Worm (Caenorhabditis elegans) whole organism, mixed stage, embryonic: ENCODE results near the gene C02F5.5.

Experiments used
- blmp-1 ChIP-seq: fragments of 150-350 bp; optimal IDR thresholded peaks from 2 replicates; lab custom pipeline; 2014; ENCODE audit warnings: missing biosample characterization, missing genetic modification characterization
- lsy-2 ChIP-seq: fragments of 150-350 bp; optimal IDR thresholded peaks from 2 replicates; lab custom pipeline; 2014; ENCODE audit warnings: missing biosample characterization, missing genetic modification characterization
- mep-1 ChIP-seq: fragments of 150-350 bp; optimal IDR thresholded peaks from 2 replicates; lab custom pipeline; 2017; ENCODE audit warnings: missing biosample characterization, missing genetic modification reagents, missing genetic modification characterization, inconsistent platforms
- nhr-237 ChIP-seq: fragments of 150-350 bp; optimal IDR thresholded peaks from 2 replicates; lab custom pipeline; 2014; ENCODE audit warnings: missing biosample characterization, missing genetic modification characterization
- nhr-28 ChIP-seq: fragments of 150-350 bp; optimal IDR thresholded peaks from 2 replicates; lab custom pipeline; 2014; ENCODE audit warnings: missing biosample characterization, missing genetic modification characterization
- nhr-76 ChIP-seq: sonication (generic microtip); optimal IDR thresholded peaks from 2 replicates; lab custom pipeline; 2017; ENCODE audit warnings: missing biosample characterization, missing genetic modification characterization
- pha-4 ChIP-seq: fragments of 150-350 bp; optimal IDR thresholded peaks from 2 replicates; lab custom pipeline; 2018; ENCODE audit warnings: missing biosample characterization, missing genetic modification reagents, missing genetic modification characterization
- snpc-4 ChIP-seq: fragments of 150-350 bp; optimal IDR thresholded peaks from 2 replicates; lab custom pipeline; 2014; ENCODE audit warnings: missing biosample characterization, missing genetic modification characterization
- unc-62 ChIP-seq: fragments of 150-350 bp; optimal IDR thresholded peaks from 2 replicates; lab custom pipeline; 2014; ENCODE audit warnings: missing biosample characterization, missing genetic modification reagents, missing genetic modification characterization

DNA sequence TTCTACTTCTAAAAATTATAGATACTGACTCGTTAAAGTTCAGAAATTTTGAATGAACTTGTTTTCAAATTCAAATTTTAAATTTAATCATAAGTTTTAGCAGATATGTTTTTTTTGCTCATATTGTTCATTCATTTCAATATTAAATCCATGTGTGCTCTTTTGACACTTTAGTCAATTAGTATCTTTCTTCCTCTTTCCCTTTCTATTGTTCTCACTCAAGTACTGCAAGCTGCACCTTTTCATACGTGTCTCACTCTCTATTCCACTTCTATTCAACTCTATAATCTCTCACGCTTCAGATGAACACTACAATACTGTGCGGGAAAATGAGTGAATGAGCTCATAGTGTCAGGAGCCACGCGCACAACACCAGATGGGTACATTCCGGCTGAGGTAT is 18.1 kb upstream of the C02F5.5 start, which contains the start of gene C30A5.16:
- TF ChIP-seq mep-1 = no peak
- TF ChIP-seq nhr-76 (tag; lab: Kevin White, UChicago) = no peak
- no peak for TF ChIP-seq snpc-4 (tag; lab: Kevin White, UChicago)
- TF ChIP-seq nhr-28 (tag; lab: Kevin White, UChicago) = no peak
- TF ChIP-seq pha-4 (tag; lab: Kevin White, UChicago) = no peak
- no peak for TF ChIP-seq lsy-2
- no peak for TF ChIP-seq nhr-237 (tag; lab: Kevin White, UChicago)
- no peak for TF ChIP-seq unc-62
- TF ChIP-seq blmp-1 (tag; lab: Kevin White, UChicago) = no peak
